1 fruit fly cellular context compared by ENCODE assay signal in the genomic region with DNA sequence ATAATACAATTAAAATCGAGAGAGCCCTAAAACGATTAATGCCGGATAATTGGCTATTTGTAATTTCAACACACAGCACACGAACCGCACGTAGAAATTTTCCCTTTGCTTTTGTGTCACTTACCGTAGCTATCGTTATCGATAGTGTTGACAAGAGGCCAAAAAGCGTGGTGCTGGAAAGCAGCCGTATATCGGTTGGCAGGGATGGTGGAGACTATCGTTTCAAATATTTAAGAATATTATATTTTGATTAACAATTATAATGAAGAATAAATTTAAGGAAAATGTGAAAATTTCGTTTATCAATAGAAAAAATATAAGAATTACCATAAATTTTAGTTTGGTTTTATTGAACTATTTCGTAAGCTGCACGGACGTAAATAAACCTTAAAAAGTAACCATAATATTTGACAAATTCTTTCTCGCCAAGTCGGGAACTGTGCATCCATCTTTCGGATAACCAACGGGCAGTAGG.
TF ChIP-seq lines count a peak whose summit lies in the region.

A gene (minus strand): TSS at position 148 of the 475 bp plus-strand sequence.

TF ChIP-seq in whole organism, embryonic, 481 proteins besides CTCF, POLR2A, EP300 and RAD21 (continued from another document and continues in another):
- no peak for TF ChIP-seq Six4 (GFP tag; optimal IDR thresholded peaks at IDR 0.05; lab: Kevin White, UChicago)
- peak; percentile 30 for TF ChIP-seq CG18764 (GFP tag; optimal IDR thresholded peaks at IDR 0.05; lab: Kevin White, UChicago)
- peak; percentile 86 for TF ChIP-seq CG14860 (GFP tag; IDR thresholded peaks at IDR 0.05; lab: Robert Waterston, UW; ENCODE audit: partially characterized antibody)
- TF ChIP-seq CG17568 (GFP tag; optimal IDR thresholded peaks at IDR 0.05; lab: Kevin White, UChicago): peak; percentile 25
- peak; percentile 88 for TF ChIP-seq psq (GFP tag; optimal IDR thresholded peaks at IDR 0.05; lab: Kevin White, UChicago)
- TF ChIP-seq twi (tag; optimal IDR thresholded peaks at IDR 0.05; lab: Kevin White, UChicago): no peak
- peak; percentile 67 for TF ChIP-seq Atf6 (GFP tag; IDR thresholded peaks at IDR 0.05; lab: Robert Waterston, UW)
- peak; percentile 67 for TF ChIP-seq H2.0 (GFP tag; IDR thresholded peaks at IDR 0.05; lab: Robert Waterston, UW)
- no peak for TF ChIP-seq CG6683 (GFP tag; optimal IDR thresholded peaks at IDR 0.05; lab: Kevin White, UChicago)
- peak; percentile 30 for TF ChIP-seq nerfin-1 (tag; optimal IDR thresholded peaks at IDR 0.05; lab: Kevin White, UChicago)
- TF ChIP-seq CG1832 (GFP tag; optimal IDR thresholded peaks at IDR 0.05; lab: Kevin White, UChicago): no peak
- no peak for TF ChIP-seq ATbp (GFP tag; optimal IDR thresholded peaks at IDR 0.05; lab: Kevin White, UChicago)
- peak; percentile 65 for TF ChIP-seq Nf-YC (tag; optimal IDR thresholded peaks at IDR 0.05; lab: Kevin White, UChicago)
- TF ChIP-seq CG8359 (GFP tag; optimal IDR thresholded peaks at IDR 0.05; lab: Kevin White, UChicago; ENCODE audit: borderline replicate concordance): no peak
- no peak for TF ChIP-seq CG11696 (GFP tag; IDR thresholded peaks at IDR 0.05; lab: Robert Waterston, UW)
- peak; percentile 81 for TF ChIP-seq ken (GFP tag; IDR thresholded peaks at IDR 0.05; lab: Robert Waterston, UW)
- TF ChIP-seq CG12942 (GFP tag; optimal IDR thresholded peaks at IDR 0.05; lab: Kevin White, UChicago): peak; percentile 60
- TF ChIP-seq CG10431 (GFP tag; optimal IDR thresholded peaks at IDR 0.05; lab: Kevin White, UChicago): peak; percentile 4
- peak; percentile 34 for TF ChIP-seq fd3F (GFP tag; optimal IDR thresholded peaks at IDR 0.05; lab: Kevin White, UChicago)
- TF ChIP-seq eyg (GFP tag; optimal IDR thresholded peaks at IDR 0.05; lab: Kevin White, UChicago): no peak
- TF ChIP-seq Dll (GFP tag; IDR thresholded peaks at IDR 0.05; lab: Robert Waterston, UW; ENCODE audit: partially characterized antibody): peak; percentile 85
- no peak for TF ChIP-seq tll (GFP tag; optimal IDR thresholded peaks at IDR 0.05; lab: Kevin White, UChicago)
- peak; percentile 46 for TF ChIP-seq CG3407 (GFP tag; optimal IDR thresholded peaks at IDR 0.05; lab: Kevin White, UChicago)
- TF ChIP-seq CG9437 (GFP tag; optimal IDR thresholded peaks at IDR 0.05; lab: Kevin White, UChicago): peak; percentile 30
- peak; percentile 37 for TF ChIP-seq CG13775 (GFP tag; optimal IDR thresholded peaks at IDR 0.05; lab: Kevin White, UChicago)
- peak; percentile 33 for TF ChIP-seq CG30020 (tag; optimal IDR thresholded peaks at IDR 0.05; lab: Kevin White, UChicago)
- peak; percentile 65 for TF ChIP-seq CG10366 (GFP tag; IDR thresholded peaks at IDR 0.05; lab: Robert Waterston, UW)
- TF ChIP-seq sqz (GFP tag; optimal IDR thresholded peaks at IDR 0.05; lab: Kevin White, UChicago): peak; percentile 13
- peak; percentile 39; the same call in 1 of the 2 replicates for TF ChIP-seq stc (GFP tag; IDR thresholded peaks at IDR 0.05; lab: Robert Waterston, UW)
- no peak for TF ChIP-seq wek (GFP tag; optimal IDR thresholded peaks at IDR 0.05; lab: Kevin White, UChicago)
- peak; percentile 30 for TF ChIP-seq unpg (GFP tag; optimal IDR thresholded peaks at IDR 0.05; lab: Kevin White, UChicago)
- no peak for TF ChIP-seq yki (optimal IDR thresholded peaks at IDR 0.05; lab: Kevin White, UChicago)
- peak; percentile 66 for TF ChIP-seq Ada2b (GFP tag; IDR thresholded peaks at IDR 0.05; lab: Robert Waterston, UW)
- no peak for TF ChIP-seq Trl (optimal IDR thresholded peaks at IDR 0.05; lab: Kevin White, UChicago)
- TF ChIP-seq Trl (GFP tag; optimal IDR thresholded peaks at IDR 0.05; lab: Kevin White, UChicago): no peak
- peak; percentile 3 for TF ChIP-seq tup (GFP tag; optimal IDR thresholded peaks at IDR 0.05; lab: Kevin White, UChicago)
- TF ChIP-seq bsh (GFP tag; optimal IDR thresholded peaks at IDR 0.05; lab: Kevin White, UChicago): peak in 1 of 2 experiments; percentile 31
- TF ChIP-seq CG12236 (GFP tag; optimal IDR thresholded peaks at IDR 0.05; lab: Kevin White, UChicago): no peak
- TF ChIP-seq CG15514 (GFP tag; optimal IDR thresholded peaks at IDR 0.05; lab: Kevin White, UChicago): peak; percentile 53
- TF ChIP-seq CG16779 (GFP tag; IDR thresholded peaks at IDR 0.05; lab: Robert Waterston, UW): peak; percentile 72; the same call in 1 of the 2 replicates
- peak; percentile 76 for TF ChIP-seq ase (GFP tag; IDR thresholded peaks at IDR 0.05; lab: Robert Waterston, UW)
- TF ChIP-seq CkIIα-i1 (GFP tag; IDR thresholded peaks at IDR 0.05; lab: Robert Waterston, UW): no peak
- no peak for TF ChIP-seq schlank (tag; optimal IDR thresholded peaks at IDR 0.05; lab: Kevin White, UChicago)
- TF ChIP-seq Stat92E (GFP tag; optimal IDR thresholded peaks at IDR 0.05; lab: Kevin White, UChicago): peak in 1 of 3 experiments; percentile 43
- no peak for TF ChIP-seq CG14965 (GFP tag; optimal IDR thresholded peaks at IDR 0.05; lab: Kevin White, UChicago; ENCODE audit: borderline replicate concordance)
- no peak for TF ChIP-seq luna (GFP tag; optimal IDR thresholded peaks at IDR 0.05; lab: Kevin White, UChicago)
- TF ChIP-seq z (GFP tag; IDR thresholded peaks at IDR 0.05; lab: Robert Waterston, UW): 0 out of 3 replicates have a peak, but pooled peaks have one; percentile 28
- peak; percentile 24; the same call in 1 of the 2 replicates for TF ChIP-seq Drgx (GFP tag; IDR thresholded peaks at IDR 0.05; lab: Robert Waterston, UW)
- TF ChIP-seq mirr (GFP tag; optimal IDR thresholded peaks at IDR 0.05; lab: Kevin White, UChicago): no peak
- no peak for TF ChIP-seq Lim3 (GFP tag; IDR thresholded peaks at IDR 0.05; lab: Robert Waterston, UW)
- no peak for TF ChIP-seq CG12219 (GFP tag; optimal IDR thresholded peaks at IDR 0.05; lab: Kevin White, UChicago)
- peak; percentile 83 for TF ChIP-seq CG34224 (GFP tag; IDR thresholded peaks at IDR 0.05; lab: Robert Waterston, UW; ENCODE audit: partially characterized antibody)
- peak; percentile 47 for TF ChIP-seq CG13296 (GFP tag; optimal IDR thresholded peaks at IDR 0.05; lab: Kevin White, UChicago)
- TF ChIP-seq fru (optimal IDR thresholded peaks at IDR 0.05; lab: Kevin White, UChicago): no peak
- TF ChIP-seq CG17361 (GFP tag; IDR thresholded peaks at IDR 0.05; lab: Robert Waterston, UW): peak; percentile 61
- TF ChIP-seq E2f2 (GFP tag; IDR thresholded peaks at IDR 0.05; lab: Robert Waterston, UW): peak; percentile 49
- peak; percentile 58 for TF ChIP-seq CG33213 (GFP tag; optimal IDR thresholded peaks at IDR 0.05; lab: Kevin White, UChicago)
- no peak for TF ChIP-seq CG15011 (GFP tag; optimal IDR thresholded peaks at IDR 0.05; lab: Kevin White, UChicago)
- peak; percentile 88 for TF ChIP-seq CG32532 (GFP tag; IDR thresholded peaks at IDR 0.05; lab: Robert Waterston, UW)
- TF ChIP-seq H15 (GFP tag; IDR thresholded peaks at IDR 0.05; lab: Robert Waterston, UW): peak; percentile 24; the same call in 1 of the 3 replicates
- peak; percentile 18 for TF ChIP-seq CG15696 (tag; optimal IDR thresholded peaks at IDR 0.05; lab: Kevin White, UChicago)
- no peak for TF ChIP-seq sima (GFP tag; optimal IDR thresholded peaks at IDR 0.05; lab: Kevin White, UChicago)
- TF ChIP-seq Gsc (GFP tag; IDR thresholded peaks at IDR 0.05; lab: Robert Waterston, UW): no peak
- peak; percentile 69 for TF ChIP-seq Meics (GFP tag; optimal IDR thresholded peaks at IDR 0.05; lab: Kevin White, UChicago)
- no peak for TF ChIP-seq dimm (GFP tag; IDR thresholded peaks at IDR 0.05; lab: Robert Waterston, UW)
- TF ChIP-seq Ravus (GFP tag; IDR thresholded peaks at IDR 0.05; lab: Robert Waterston, UW): no peak
- TF ChIP-seq sug (tag; optimal IDR thresholded peaks at IDR 0.05; lab: Kevin White, UChicago): peak; percentile 67
- 0 out of 3 replicates have a peak, but pooled peaks have one; percentile 30 for TF ChIP-seq CG11695 (GFP tag; IDR thresholded peaks at IDR 0.05; lab: Robert Waterston, UW)
- no peak for TF ChIP-seq CG7745 (tag; optimal IDR thresholded peaks at IDR 0.05; lab: Kevin White, UChicago)
- TF ChIP-seq NC2β (GFP tag; optimal IDR thresholded peaks at IDR 0.05; lab: Kevin White, UChicago): peak; percentile 52
- TF ChIP-seq NFAT (GFP tag; IDR thresholded peaks at IDR 0.05; lab: Robert Waterston, UW): peak; percentile 92
- peak; percentile 54; the same call in 2 of the 3 replicates for TF ChIP-seq croc (GFP tag; conservative IDR thresholded peaks at IDR 0.05; lab: Robert Waterston, UW)
- TF ChIP-seq trem (tag; optimal IDR thresholded peaks at IDR 0.05; lab: Kevin White, UChicago): peak; percentile 8
- TF ChIP-seq CG10274 (GFP tag; optimal IDR thresholded peaks at IDR 0.05; lab: Kevin White, UChicago): no peak
- TF ChIP-seq CG30403 (GFP tag; optimal IDR thresholded peaks at IDR 0.05; lab: Kevin White, UChicago): peak; percentile 77
- peak; percentile 63 for TF ChIP-seq ranshi (GFP tag; IDR thresholded peaks at IDR 0.05; lab: Robert Waterston, UW)
- no peak for TF ChIP-seq disco-r (GFP tag; optimal IDR thresholded peaks at IDR 0.05; lab: Kevin White, UChicago)
- no peak for TF ChIP-seq CG2875 (GFP tag; optimal IDR thresholded peaks at IDR 0.05; lab: Kevin White, UChicago)
- TF ChIP-seq Camta (GFP tag; optimal IDR thresholded peaks at IDR 0.05; lab: Kevin White, UChicago): peak; percentile 37
- TF ChIP-seq CG12769 (tag; optimal IDR thresholded peaks at IDR 0.05; lab: Kevin White, UChicago): peak; percentile 35
- TF ChIP-seq esg (GFP tag; conservative IDR thresholded peaks at IDR 0.05; lab: Robert Waterston, UW): peak; percentile 42; the same call in 1 of the 2 replicates
- no peak for TF ChIP-seq pb (GFP tag; optimal IDR thresholded peaks at IDR 0.05; lab: Kevin White, UChicago)
- peak; percentile 46 for TF ChIP-seq CG6765 (GFP tag; optimal IDR thresholded peaks at IDR 0.05; lab: Kevin White, UChicago)
- no peak for TF ChIP-seq danr (GFP tag; IDR thresholded peaks at IDR 0.05; lab: Robert Waterston, UW)
- TF ChIP-seq CG10147 (GFP tag; optimal IDR thresholded peaks at IDR 0.05; lab: Kevin White, UChicago): peak; percentile 53
- TF ChIP-seq Ets65A (GFP tag; lab: Kevin White, UChicago): peak; percentile 96
- TF ChIP-seq CG18619 (GFP tag; optimal IDR thresholded peaks at IDR 0.05; lab: Kevin White, UChicago): peak; percentile 41
- TF ChIP-seq bcd (GFP tag; optimal IDR thresholded peaks at IDR 0.05; lab: Kevin White, UChicago): peak; percentile 71
- no peak for TF ChIP-seq p53 (GFP tag; optimal IDR thresholded peaks at IDR 0.05; lab: Kevin White, UChicago)
- TF ChIP-seq zen (tag; optimal IDR thresholded peaks at IDR 0.05; lab: Kevin White, UChicago): peak; percentile 55
- TF ChIP-seq CG32767 (GFP tag; IDR thresholded peaks at IDR 0.05; lab: Robert Waterston, UW): 0 out of 2 replicates have a peak, but pooled peaks have one; percentile 29
- TF ChIP-seq CG3995 (GFP tag; optimal IDR thresholded peaks at IDR 0.05; lab: Kevin White, UChicago): peak; percentile 41
- peak; percentile 31 for TF ChIP-seq Myb (GFP tag; optimal IDR thresholded peaks at IDR 0.05; lab: Kevin White, UChicago)
- TF ChIP-seq Mad (GFP tag; optimal IDR thresholded peaks at IDR 0.05; lab: Kevin White, UChicago): peak; percentile 63
- peak; percentile 94 for TF ChIP-seq CG6272 (GFP tag; IDR thresholded peaks at IDR 0.05; lab: Robert Waterston, UW)
- peak; percentile 48 for TF ChIP-seq Dip3 (GFP tag; optimal IDR thresholded peaks at IDR 0.05; lab: Kevin White, UChicago)
- peak; percentile 36 for TF ChIP-seq dmrt11E (tag; optimal IDR thresholded peaks at IDR 0.05; lab: Kevin White, UChicago)
- TF ChIP-seq eve (GFP tag; optimal IDR thresholded peaks at IDR 0.05; lab: Kevin White, UChicago): peak in 1 of 2 experiments; percentile 46
- TF ChIP-seq CG11560 (tag; IDR thresholded peaks at IDR 0.05; lab: Robert Waterston, UW): peak; percentile 20; the same call in 1 of the 3 replicates
- TF ChIP-seq sr (GFP tag; IDR thresholded peaks at IDR 0.05; lab: Robert Waterston, UW): peak; percentile 5; the same call in 1 of the 3 replicates
- peak; percentile 17 for TF ChIP-seq oc (tag; optimal IDR thresholded peaks at IDR 0.05; lab: Kevin White, UChicago)
- TF ChIP-seq pros (GFP tag; optimal IDR thresholded peaks at IDR 0.05; lab: Kevin White, UChicago): no peak
- no peak for TF ChIP-seq tio (GFP tag; optimal IDR thresholded peaks at IDR 0.05; lab: Kevin White, UChicago)
- TF ChIP-seq exex (tag; optimal IDR thresholded peaks at IDR 0.05; lab: Kevin White, UChicago): no peak
- TF ChIP-seq lbe (GFP tag; optimal IDR thresholded peaks at IDR 0.05; lab: Kevin White, UChicago): peak; percentile 51
- TF ChIP-seq Fer1 (GFP tag; optimal IDR thresholded peaks at IDR 0.05; lab: Kevin White, UChicago): peak; percentile 60
- TF ChIP-seq CrebB (tag; optimal IDR thresholded peaks at IDR 0.05; lab: Kevin White, UChicago): no peak
- TF ChIP-seq CG13287 (GFP tag; IDR thresholded peaks at IDR 0.05; lab: Robert Waterston, UW; ENCODE audit: partially characterized antibody): peak; percentile 88
- TF ChIP-seq Side (GFP tag; optimal IDR thresholded peaks at IDR 0.05; lab: Kevin White, UChicago): no peak
- no peak for TF ChIP-seq cg (GFP tag; optimal IDR thresholded peaks at IDR 0.05; lab: Kevin White, UChicago)
- TF ChIP-seq CG31441 (GFP tag; IDR thresholded peaks at IDR 0.05; lab: Robert Waterston, UW): peak; percentile 47
- TF ChIP-seq mam (GFP tag; optimal IDR thresholded peaks at IDR 0.05; lab: Kevin White, UChicago): peak; percentile 64
- peak; percentile 88 for TF ChIP-seq Scr (GFP tag; IDR thresholded peaks at IDR 0.05; lab: Robert Waterston, UW; ENCODE audit: partially characterized antibody)
- no peak for TF ChIP-seq gfzf (GFP tag; optimal IDR thresholded peaks at IDR 0.05; lab: Kevin White, UChicago)
- TF ChIP-seq ac (GFP tag; optimal IDR thresholded peaks at IDR 0.05; lab: Kevin White, UChicago): no peak
- TF ChIP-seq Usf (GFP tag; optimal IDR thresholded peaks at IDR 0.05; lab: Kevin White, UChicago): no peak
- peak; percentile 39 for TF ChIP-seq Blimp-1 (GFP tag; optimal IDR thresholded peaks at IDR 0.05; lab: Kevin White, UChicago)
- peak; percentile 93 for TF ChIP-seq Opbp (GFP tag; IDR thresholded peaks at IDR 0.05; lab: Robert Waterston, UW; ENCODE audit: partially characterized antibody)
- peak; percentile 6 for TF ChIP-seq ewg (GFP tag; optimal IDR thresholded peaks at IDR 0.05; lab: Kevin White, UChicago)
- no peak for TF ChIP-seq Oaz (GFP tag; IDR thresholded peaks at IDR 0.05; lab: Robert Waterston, UW)
- no peak for TF ChIP-seq salm (tag; optimal IDR thresholded peaks at IDR 0.05; lab: Kevin White, UChicago)
- TF ChIP-seq CG17802 (tag; optimal IDR thresholded peaks at IDR 0.05; lab: Kevin White, UChicago): peak; percentile 36
- TF ChIP-seq CG1602 (GFP tag; optimal IDR thresholded peaks at IDR 0.05; lab: Kevin White, UChicago): peak; percentile 46
- peak; percentile 76 for TF ChIP-seq Xrp1 (GFP tag; IDR thresholded peaks at IDR 0.05; lab: Robert Waterston, UW)
- no peak for TF ChIP-seq CG17612 (GFP tag; IDR thresholded peaks at IDR 0.05; lab: Robert Waterston, UW)
